Fruit fly (Drosophila melanogaster) whole organism, embryonic: ENCODE data around the gene Sys1.
A peak's percentile ranks its signal among the peaks of the same experiment; 100 is the strongest.

Experiments
- Antp ChIP-seq: fragments of 200-800 bp; sonication (Bioruptor generic); optimal IDR thresholded peaks from 3 replicates; lab custom pipeline; 2016; ENCODE audit warnings: missing biosample characterization, missing genetic modification characterization
- Asciz ChIP-seq: fragments of 200-800 bp; sonication (Bioruptor generic); optimal IDR thresholded peaks from 2 replicates; lab custom pipeline; 2017; ENCODE audit warnings: missing biosample characterization, mild to moderate bottlenecking, missing genetic modification characterization, missing genetic modification reagents
- BEAF-32 ChIP-seq: fragments of 200-800 bp; sonication (Bioruptor generic); optimal IDR thresholded peaks from 3 replicates; lab custom pipeline; 2017; ENCODE audit warnings: missing biosample characterization, missing genetic modification characterization, mild to moderate bottlenecking, moderate library complexity, missing genetic modification reagents
- CG10431 ChIP-seq: fragments of 200-800 bp; sonication (Bioruptor generic); optimal IDR thresholded peaks from 3 replicates; lab custom pipeline; 2018; ENCODE audit warnings: missing biosample characterization, mild to moderate bottlenecking, missing genetic modification characterization
- CG12071 ChIP-seq: fragments of 200-800 bp; sonication (Bioruptor generic); optimal IDR thresholded peaks from 3 replicates; lab custom pipeline; 2018; ENCODE audit warnings: missing biosample characterization, mild to moderate bottlenecking, missing genetic modification characterization
- CG12236 ChIP-seq: fragments of 200-800 bp; sonication (Bioruptor generic); optimal IDR thresholded peaks from 2 replicates; lab custom pipeline; 2016; ENCODE audit warnings: missing biosample characterization, missing genetic modification characterization
- CG12744 ChIP-seq: fragments of 200-800 bp; sonication (Bioruptor generic); optimal IDR thresholded peaks from 2 replicates; lab custom pipeline; 2016; ENCODE audit warnings: missing biosample characterization, missing genetic modification characterization
- CG13775 ChIP-seq: fragments of 200-800 bp; sonication (Bioruptor generic); optimal IDR thresholded peaks from 3 replicates; lab custom pipeline; 2017; ENCODE audit warnings: missing biosample characterization, mild to moderate bottlenecking, missing genetic modification characterization
- CG14050 ChIP-seq: fragments of 200-800 bp; sonication (Bioruptor generic); IDR thresholded peaks from 3 replicates; pipeline ENCODE4 v1.3.6; 2022; ENCODE audit warnings: missing biosample characterization, missing genetic modification characterization
- CG1603 ChIP-seq: fragments of 200-800 bp; sonication (Bioruptor generic); optimal IDR thresholded peaks from 2 replicates; lab custom pipeline; 2019; ENCODE audit warnings: missing biosample characterization, mild to moderate bottlenecking, missing genetic modification characterization, moderate library complexity
- CG17186 ChIP-seq: fragments of 200-800 bp; sonication (Bioruptor generic); optimal IDR thresholded peaks from 3 replicates; lab custom pipeline; 2017; ENCODE audit warnings: missing biosample characterization, missing genetic modification reagents, missing genetic modification characterization
- CG1792 ChIP-seq: fragments of 200-800 bp; sonication (Bioruptor generic); optimal IDR thresholded peaks from 2 replicates; lab custom pipeline; 2016; ENCODE audit warnings: missing biosample characterization, missing genetic modification characterization
- CG2889 ChIP-seq: fragments of 200-800 bp; sonication (Bioruptor generic); IDR thresholded peaks from 3 replicates; pipeline ENCODE4 v1.3.6; 2022; ENCODE audit warnings: missing biosample characterization, missing genetic modification characterization
- CG31441 ChIP-seq: fragments of 200-800 bp; sonication (Bioruptor generic); IDR thresholded peaks from 2 replicates; pipeline ENCODE4 v1.3.6; 2022; ENCODE audit warnings: missing biosample characterization, missing genetic modification characterization
- CG34224 ChIP-seq: fragments of 200-800 bp; sonication (Bioruptor generic); IDR thresholded peaks from 3 replicates; pipeline ENCODE4 v1.3.6; 2022; ENCODE audit warnings: missing biosample characterization, missing genetic modification characterization; ENCODE audit not compliant: partially characterized antibody
- CG4360 ChIP-seq: fragments of 200-800 bp; sonication (Bioruptor generic); IDR thresholded peaks from 2 replicates; pipeline ENCODE4 v1.3.6; 2022; ENCODE audit warnings: missing biosample characterization, missing genetic modification characterization
- CG4424 ChIP-seq: fragments of 200-800 bp; sonication (Bioruptor generic); optimal IDR thresholded peaks from 3 replicates; lab custom pipeline; 2016; ENCODE audit warnings: missing biosample characterization, missing genetic modification characterization
- CG6654 ChIP-seq: fragments of 200-800 bp; sonication (Bioruptor generic); optimal IDR thresholded peaks from 2 replicates; lab custom pipeline; 2017; ENCODE audit warnings: missing biosample characterization, mild to moderate bottlenecking, missing genetic modification characterization
- CG6689 ChIP-seq: fragments of 200-800 bp; sonication (Bioruptor generic); IDR thresholded peaks from 2 replicates; pipeline ENCODE4 v1.3.6; 2022; ENCODE audit warnings: missing biosample characterization, missing genetic modification characterization
- CG6813 ChIP-seq: fragments of 200-800 bp; sonication (Bioruptor generic); optimal IDR thresholded peaks from 2 replicates; lab custom pipeline; 2017; ENCODE audit warnings: missing biosample characterization, missing genetic modification characterization, mild to moderate bottlenecking, moderate library complexity, missing genetic modification reagents
- CG7786 ChIP-seq: fragments of 200-800 bp; sonication (Bioruptor generic); optimal IDR thresholded peaks from 2 replicates; lab custom pipeline; 2016; ENCODE audit warnings: missing biosample characterization, missing genetic modification characterization
- CG8359 ChIP-seq: fragments of 200-800 bp; sonication (Bioruptor generic); optimal IDR thresholded peaks from 2 replicates; lab custom pipeline; 2017; ENCODE audit warnings: missing biosample characterization, mild to moderate bottlenecking, missing genetic modification characterization, borderline replicate concordance
- Camta ChIP-seq: fragments of 200-800 bp; sonication (Bioruptor generic); optimal IDR thresholded peaks from 2 replicates; lab custom pipeline; 2016; ENCODE audit warnings: missing biosample characterization, missing genetic modification characterization
- CoRest ChIP-seq: fragments of 200-800 bp; sonication (Bioruptor generic); optimal IDR thresholded peaks from 3 replicates; lab custom pipeline; 2018; ENCODE audit warnings: missing biosample characterization, mild to moderate bottlenecking, missing genetic modification characterization, moderate library complexity
- Fer1 ChIP-seq: fragments of 200-800 bp; sonication (Bioruptor generic); optimal IDR thresholded peaks from 2 replicates; lab custom pipeline; 2017; ENCODE audit warnings: missing biosample characterization, mild to moderate bottlenecking, missing genetic modification characterization
- MBD-R2 ChIP-seq: fragments of 200-800 bp; sonication (Bioruptor generic); IDR thresholded peaks from 2 replicates; pipeline ENCODE4 v1.3.6; 2022; ENCODE audit warnings: missing biosample characterization, missing genetic modification characterization
- MESR4 ChIP-seq: fragments of 200-800 bp; sonication (Bioruptor generic); optimal IDR thresholded peaks from 2 replicates; lab custom pipeline; 2018; ENCODE audit warnings: missing biosample characterization, mild to moderate bottlenecking, missing genetic modification characterization, moderate library complexity
- Max ChIP-seq: fragments of 200-800 bp; sonication (Bioruptor generic); optimal IDR thresholded peaks from 2 replicates; lab custom pipeline; 2016; ENCODE audit warnings: missing biosample characterization, mild to moderate bottlenecking, missing genetic modification characterization
- Med ChIP-seq: fragments of 200-800 bp; sonication (Bioruptor generic); peaks from one replicate; lab custom pipeline; 2016; ENCODE audit warnings: missing biosample characterization, missing genetic modification characterization, mild to moderate bottlenecking, inconsistent platforms, moderate library complexity
- Myb ChIP-seq: fragments of 200-800 bp; sonication (Bioruptor generic); optimal IDR thresholded peaks from 2 replicates; lab custom pipeline; 2016; ENCODE audit warnings: missing biosample characterization, missing genetic modification characterization
- Neu2 ChIP-seq: fragments of 200-800 bp; sonication (Bioruptor generic); optimal IDR thresholded peaks from 3 replicates; lab custom pipeline; 2016; ENCODE audit warnings: missing biosample characterization, missing genetic modification characterization, borderline replicate concordance
- PHDP ChIP-seq: fragments of 200-800 bp; sonication (Bioruptor generic); optimal IDR thresholded peaks from 3 replicates; lab custom pipeline; 2018; ENCODE audit warnings: missing biosample characterization, mild to moderate bottlenecking, missing genetic modification characterization, moderate library complexity
- Sox102F ChIP-seq: fragments of 200-800 bp; sonication (Bioruptor generic); optimal IDR thresholded peaks from 2 replicates; lab custom pipeline; 2018; ENCODE audit warnings: missing biosample characterization, mild to moderate bottlenecking, missing genetic modification characterization, moderate library complexity
- Stat92E ChIP-seq, 3 experiments: fragments of >200 bp in 2 of 3; fragments of 200-800 bp in 1 of 3; sonication (Bioruptor generic) in 1 of 3; optimal IDR thresholded peaks; 2 replicates each; lab custom pipeline; 2017 to 2019; ENCODE audit warnings: missing biosample characterization in 3 of 3, missing genetic modification characterization in 3 of 3, mild to moderate bottlenecking in 1 of 3, moderate library complexity in 1 of 3
- Usf ChIP-seq: fragments of 200-800 bp; sonication (Bioruptor generic); optimal IDR thresholded peaks from 2 replicates; lab custom pipeline; 2017; ENCODE audit warnings: missing genotype, missing biosample characterization, missing genetic modification characterization
- bigmax ChIP-seq: fragments of 200-800 bp; sonication (Bioruptor generic); optimal IDR thresholded peaks from 2 replicates; lab custom pipeline; 2018; ENCODE audit warnings: missing biosample characterization, mild to moderate bottlenecking, missing genetic modification characterization
- dati ChIP-seq: fragments of 200-800 bp; sonication (Bioruptor generic); IDR thresholded peaks from 2 replicates; pipeline ENCODE4 v1.3.6; 2022; ENCODE audit warnings: missing biosample characterization, missing genetic modification characterization
- gcm2 ChIP-seq: fragments of 200-800 bp; sonication (Bioruptor generic); optimal IDR thresholded peaks from 2 replicates; lab custom pipeline; 2016; ENCODE audit warnings: missing biosample characterization, missing genetic modification characterization
- gem ChIP-seq: fragments of 200-800 bp; sonication (Bioruptor generic); optimal IDR thresholded peaks from 2 replicates; lab custom pipeline; 2019; ENCODE audit warnings: missing biosample characterization, mild to moderate bottlenecking, missing genetic modification characterization, moderate library complexity
- hb ChIP-seq: fragments of 200-800 bp; sonication (Bioruptor generic); IDR thresholded peaks from 3 replicates; pipeline ENCODE4 v1.3.6; 2022; ENCODE audit warnings: missing biosample characterization, missing genetic modification characterization; ENCODE audit not compliant: partially characterized antibody
- kni ChIP-seq: fragments of 200-800 bp; sonication (Bioruptor generic); optimal IDR thresholded peaks from 3 replicates; lab custom pipeline; 2017; ENCODE audit warnings: mild to moderate bottlenecking, missing biosample characterization, missing genetic modification reagents, missing genetic modification characterization
- mld ChIP-seq: fragments of 200-800 bp; sonication (Bioruptor generic); IDR thresholded peaks from 3 replicates; pipeline ENCODE4 v1.3.6; 2022; ENCODE audit warnings: missing biosample characterization, missing genetic modification characterization; ENCODE audit not compliant: partially characterized antibody
- odd ChIP-seq: fragments of 200-800 bp; sonication (Bioruptor generic); optimal IDR thresholded peaks from 2 replicates; lab custom pipeline; 2017; ENCODE audit warnings: missing biosample characterization, mild to moderate bottlenecking, missing genetic modification characterization
- org-1 ChIP-seq: fragments of 200-800 bp; sonication (Bioruptor generic); optimal IDR thresholded peaks from 2 replicates; lab custom pipeline; 2017; ENCODE audit warnings: missing biosample characterization, missing genetic modification characterization
- run ChIP-seq: fragments of 200-800 bp; sonication (Bioruptor generic); optimal IDR thresholded peaks from 3 replicates; lab custom pipeline; 2018; ENCODE audit warnings: missing biosample characterization, mild to moderate bottlenecking, missing genetic modification characterization
- sc ChIP-seq, 3 experiments: fragments of >200 bp in 2 of 3; fragments of 200-800 bp in 1 of 3; sonication (Bioruptor generic) in 1 of 3; optimal IDR thresholded peaks; 2 replicates in 2 of 3; 3 replicates in 1 of 3; lab custom pipeline; 2017; ENCODE audit warnings: mild to moderate bottlenecking in 1 of 3, missing biosample characterization in 1 of 3, missing genetic modification characterization in 1 of 3, missing genetic modification reagents in 1 of 3
- seq ChIP-seq: fragments of 200-800 bp; sonication (Bioruptor generic); IDR thresholded peaks from 2 replicates; pipeline ENCODE4 v1.3.6; 2022; ENCODE audit warnings: missing biosample characterization, missing genetic modification characterization
- sisA ChIP-seq: fragments of 200-800 bp; sonication (Bioruptor generic); IDR thresholded peaks from 2 replicates; pipeline ENCODE4 v1.3.6; 2022; ENCODE audit warnings: missing biosample characterization, missing genetic modification characterization
- vnd ChIP-seq: fragments of 200-800 bp; sonication (Bioruptor generic); IDR thresholded peaks from 3 replicates; pipeline ENCODE4 v1.3.6; 2022; ENCODE audit warnings: missing biosample characterization, missing genetic modification characterization; ENCODE audit not compliant: partially characterized antibody

The Sys1 gene

dm6 chr3R:8650741-8651140 is 1.9 kb upstream of the Sys1 start, which contains the start of the genes Mkk4 and SLIRP2 (continued):
- peak; percentile 98 for TF ChIP-seq odd (GFP tag; lab: Kevin White, UChicago)
- TF ChIP-seq CG12236 (GFP tag; lab: Kevin White, UChicago): peak; percentile 98
- peak; percentile 98 for TF ChIP-seq Usf
- peak; percentile 98 for TF ChIP-seq CG6813 (GFP tag; lab: Kevin White, UChicago)
- peak; percentile 99 for TF ChIP-seq CG14050 (GFP tag; lab: Robert Waterston, UW)
- TF ChIP-seq gem (tag; lab: Kevin White, UChicago): peak; percentile 100
- TF ChIP-seq CoRest (tag; lab: Kevin White, UChicago): peak; percentile 99
- TF ChIP-seq Max (GFP tag; lab: Kevin White, UChicago): peak; percentile 99
- TF ChIP-seq BEAF-32 (GFP tag; lab: Kevin White, UChicago): peak; percentile 95
- peak; percentile 99 for TF ChIP-seq sisA (GFP tag; lab: Robert Waterston, UW)
- TF ChIP-seq CG8359 (GFP tag; lab: Kevin White, UChicago): peak; percentile 93
- TF ChIP-seq CG31441 (GFP tag; lab: Robert Waterston, UW): peak; percentile 99
- TF ChIP-seq CG2889 (GFP tag; lab: Robert Waterston, UW): peak; percentile 98
- peak; percentile 92 for TF ChIP-seq CG6654
- TF ChIP-seq CG7786 (GFP tag; lab: Kevin White, UChicago): peak; percentile 99
- peak; percentile 85 for TF ChIP-seq vnd
- peak; percentile 99 for TF ChIP-seq CG13775
- TF ChIP-seq dati (GFP tag; lab: Robert Waterston, UW): peak; percentile 98
- TF ChIP-seq gcm2 (GFP tag; lab: Kevin White, UChicago): peak; percentile 97
- peak; percentile 93 for TF ChIP-seq CG1603
- TF ChIP-seq Antp (GFP tag; lab: Kevin White, UChicago): peak; percentile 99
- peak; percentile 90 for TF ChIP-seq CG4360 (GFP tag; lab: Robert Waterston, UW)
- peak; percentile 93 for TF ChIP-seq kni (GFP tag; lab: Kevin White, UChicago)
- peak; percentile 97 for TF ChIP-seq Asciz
- peak; percentile 97 for TF ChIP-seq org-1
- peak; percentile 99 for TF ChIP-seq CG12744
- TF ChIP-seq CG34224 (GFP tag; lab: Robert Waterston, UW): peak; percentile 74
- peak; percentile 98 for TF ChIP-seq Fer1
- TF ChIP-seq CG10431 (GFP tag; lab: Kevin White, UChicago): peak; percentile 96
- peak; percentile 91 for TF ChIP-seq hb (GFP tag; lab: Robert Waterston, UW)
- peak; percentile 84 for TF ChIP-seq MESR4 (GFP tag; lab: Kevin White, UChicago)
- TF ChIP-seq CG1792 (GFP tag; lab: Kevin White, UChicago): peak; percentile 97
- TF ChIP-seq seq (GFP tag; lab: Robert Waterston, UW): peak; percentile 99
- peak in 1 of 3 experiments; percentile 95 for TF ChIP-seq Stat92E (GFP tag; optimal IDR thresholded peaks at IDR 0.05; lab: Kevin White, UChicago)
- peak; percentile 72 for TF ChIP-seq bigmax (GFP tag; lab: Kevin White, UChicago)
- TF ChIP-seq CG12071: peak; percentile 97
- TF ChIP-seq Myb (GFP tag; lab: Kevin White, UChicago): peak; percentile 93
- TF ChIP-seq MBD-R2 (GFP tag; lab: Robert Waterston, UW): peak; percentile 100
- TF ChIP-seq Med (GFP tag; lab: Kevin White, UChicago): peak; percentile 100
- TF ChIP-seq PHDP (tag; lab: Kevin White, UChicago): peak; percentile 99
- TF ChIP-seq CG17186 (GFP tag; lab: Kevin White, UChicago): peak; percentile 97
- peak; percentile 99 for TF ChIP-seq CG4424 (GFP tag; lab: Kevin White, UChicago)
- peak; percentile 96 for TF ChIP-seq run (tag; lab: Kevin White, UChicago)
- peak; percentile 80 for TF ChIP-seq mld (GFP tag; lab: Robert Waterston, UW)
- peak; percentile 95 for TF ChIP-seq Neu2 (GFP tag; lab: Kevin White, UChicago)
- peak; percentile 100 for TF ChIP-seq CG6689
- TF ChIP-seq Sox102F (GFP tag; lab: Kevin White, UChicago): peak; percentile 99
- no peak for TF ChIP-seq sc (optimal IDR thresholded peaks at IDR 0.05; lab: Kevin White, UChicago)
- TF ChIP-seq sc (GFP tag; optimal IDR thresholded peaks at IDR 0.05; lab: Kevin White, UChicago): peak; percentile 98
- peak; percentile 99 for TF ChIP-seq Camta
